Fruit fly (Drosophila melanogaster) whole organism, wandering third instar larva: ENCODE results near the gene CG16903.

ENCODE experiments used
- CrebA ChIP-seq: fragments of 200-800 bp; sonication (Bioruptor generic); optimal IDR thresholded peaks from 2 replicates; lab custom pipeline; 2016; ENCODE audit warnings: missing biosample characterization, mild to moderate bottlenecking, missing genetic modification characterization, borderline replicate concordance
- Dfd ChIP-seq: fragments of >200 bp; optimal IDR thresholded peaks from 2 replicates; lab custom pipeline; 2017; ENCODE audit warnings: missing biosample characterization, missing genetic modification characterization
- Dif ChIP-seq: fragments of 200-275, 200-300 bp; sonication (Bioruptor generic); optimal IDR thresholded peaks from 2 replicates; lab custom pipeline; 2018; ENCODE audit warnings: missing biosample characterization, missing genetic modification characterization; ENCODE audit not compliant: partially characterized antibody
- GATAd ChIP-seq: sonication (Bioruptor generic); optimal IDR thresholded peaks from 2 replicates; lab custom pipeline; 2016; ENCODE audit warnings: missing biosample characterization, missing genetic modification characterization
- HLH106 ChIP-seq: fragments of 200-800 bp; optimal IDR thresholded peaks from 3 replicates; lab custom pipeline; 2019; ENCODE audit warnings: missing biosample characterization, mild to moderate bottlenecking, missing genetic modification characterization, moderate library complexity
- Hnf4 ChIP-seq: fragments of 200-800 bp; sonication (Bioruptor generic); optimal IDR thresholded peaks from 2 replicates; lab custom pipeline; 2016; ENCODE audit warnings: missing biosample characterization, mild to moderate bottlenecking, missing genetic modification characterization
- Hr78 ChIP-seq: fragments of >200 bp; optimal IDR thresholded peaks from 2 replicates; lab custom pipeline; 2017; ENCODE audit warnings: missing biosample characterization, missing genetic modification characterization
- Hr83 ChIP-seq: fragments of 200-300 bp; sonication (Bioruptor generic); optimal IDR thresholded peaks from 2 replicates; lab custom pipeline; 2016; ENCODE audit warnings: missing biosample characterization, mild to moderate bottlenecking, missing genetic modification characterization, moderate library complexity; ENCODE audit not compliant: poor library complexity, severe bottlenecking
- Mio ChIP-seq: sonication (Bioruptor generic); optimal IDR thresholded peaks from 2 replicates; lab custom pipeline; 2016; ENCODE audit warnings: missing biosample characterization, missing genetic modification characterization
- Myc ChIP-seq: fragments of >200 bp; optimal IDR thresholded peaks from 2 replicates; lab custom pipeline; 2017
- N ChIP-seq: fragments of >200 bp; optimal IDR thresholded peaks from 2 replicates; lab custom pipeline; 2018; ENCODE audit warnings: missing biosample characterization, missing external identifiers, missing genetic modification characterization
- OdsH ChIP-seq: fragments of 200-800 bp; sonication (Bioruptor generic); optimal IDR thresholded peaks from 2 replicates; lab custom pipeline; 2016; ENCODE audit warnings: missing biosample characterization, mild to moderate bottlenecking, missing genetic modification characterization
- Rel ChIP-seq, 2 experiments: fragments of 200-800 bp; sonication (Bioruptor generic) in 1 of 2; optimal IDR thresholded peaks; 2 replicates in 1 of 2; 3 replicates in 1 of 2; lab custom pipeline; 2016 to 2019; ENCODE audit warnings: mild to moderate bottlenecking in 2 of 2, missing biosample characterization in 2 of 2, missing genetic modification characterization in 2 of 2, moderate library complexity in 1 of 2
- Sp1 ChIP-seq: fragments of 200-800 bp; sonication (Bioruptor generic); optimal IDR thresholded peaks from 3 replicates; lab custom pipeline; 2019; ENCODE audit warnings: missing biosample characterization, mild to moderate bottlenecking, missing genetic modification characterization, moderate library complexity
- Vsx2 ChIP-seq: fragments of 200-300, 225-300 bp; sonication (Bioruptor generic); optimal IDR thresholded peaks from 2 replicates; lab custom pipeline; 2018; ENCODE audit warnings: missing biosample characterization, missing genetic modification characterization; ENCODE audit not compliant: partially characterized antibody
- brk ChIP-seq: fragments of 200-800 bp; sonication (Bioruptor generic); optimal IDR thresholded peaks from 2 replicates; lab custom pipeline; 2016; ENCODE audit warnings: missing biosample characterization, mild to moderate bottlenecking, missing genetic modification characterization
- dmrt93B ChIP-seq: fragments of 200-800 bp; sonication (Bioruptor generic); optimal IDR thresholded peaks from 2 replicates; lab custom pipeline; 2018; ENCODE audit warnings: missing biosample characterization, mild to moderate bottlenecking, missing genetic modification characterization
- dsf ChIP-seq: sonication (Bioruptor generic); optimal IDR thresholded peaks from 2 replicates; lab custom pipeline; 2016; ENCODE audit warnings: missing biosample characterization, missing genetic modification characterization, borderline replicate concordance
- ey ChIP-seq: fragments of 200-800 bp; sonication (Bioruptor generic); optimal IDR thresholded peaks from 2 replicates; lab custom pipeline; 2016; ENCODE audit warnings: missing biosample characterization, missing genetic modification characterization
- fru ChIP-seq: fragments of 200-800 bp; sonication (Bioruptor generic); optimal IDR thresholded peaks from 3 replicates; lab custom pipeline; 2016; ENCODE audit warnings: missing biosample characterization, mild to moderate bottlenecking, missing genetic modification characterization
- h ChIP-seq: fragments of 200-800 bp; sonication (Bioruptor generic); optimal IDR thresholded peaks from 3 replicates; lab custom pipeline; 2016; ENCODE audit warnings: missing biosample characterization, mild to moderate bottlenecking, missing genetic modification characterization
- lola ChIP-seq: fragments of >200 bp; optimal IDR thresholded peaks from 2 replicates; lab custom pipeline; 2017; ENCODE audit warnings: missing biosample characterization, missing genetic modification characterization
- pan ChIP-seq: fragments of >200 bp; optimal IDR thresholded peaks from 2 replicates; lab custom pipeline; 2017
- psq ChIP-seq: fragments of 200-800 bp; sonication (Bioruptor generic); optimal IDR thresholded peaks from 3 replicates; lab custom pipeline; 2017; ENCODE audit warnings: missing biosample characterization, mild to moderate bottlenecking, missing genetic modification characterization, moderate library complexity
- rgr ChIP-seq: fragments of 200-800 bp; sonication (Bioruptor generic); optimal IDR thresholded peaks from 3 replicates; lab custom pipeline; 2016; ENCODE audit warnings: missing biosample characterization, mild to moderate bottlenecking, missing genetic modification characterization
- sage ChIP-seq: fragments of 200-800 bp; sonication (Bioruptor generic); optimal IDR thresholded peaks from 2 replicates; lab custom pipeline; 2016; ENCODE audit warnings: missing biosample characterization, mild to moderate bottlenecking, missing genetic modification characterization
- tai ChIP-seq: sonication (Bioruptor generic); optimal IDR thresholded peaks from 2 replicates; lab custom pipeline; 2016; ENCODE audit warnings: missing biosample characterization, missing genetic modification characterization
- usp ChIP-seq: fragments of >200 bp; optimal IDR thresholded peaks from 2 replicates; lab custom pipeline; 2017; ENCODE audit warnings: missing biosample characterization, missing genetic modification characterization
- woc ChIP-seq: sonication (Bioruptor generic); optimal IDR thresholded peaks from 2 replicates; lab custom pipeline; 2016; ENCODE audit warnings: missing biosample characterization, mild to moderate bottlenecking, missing genetic modification characterization

The CG16903 gene

DNA sequence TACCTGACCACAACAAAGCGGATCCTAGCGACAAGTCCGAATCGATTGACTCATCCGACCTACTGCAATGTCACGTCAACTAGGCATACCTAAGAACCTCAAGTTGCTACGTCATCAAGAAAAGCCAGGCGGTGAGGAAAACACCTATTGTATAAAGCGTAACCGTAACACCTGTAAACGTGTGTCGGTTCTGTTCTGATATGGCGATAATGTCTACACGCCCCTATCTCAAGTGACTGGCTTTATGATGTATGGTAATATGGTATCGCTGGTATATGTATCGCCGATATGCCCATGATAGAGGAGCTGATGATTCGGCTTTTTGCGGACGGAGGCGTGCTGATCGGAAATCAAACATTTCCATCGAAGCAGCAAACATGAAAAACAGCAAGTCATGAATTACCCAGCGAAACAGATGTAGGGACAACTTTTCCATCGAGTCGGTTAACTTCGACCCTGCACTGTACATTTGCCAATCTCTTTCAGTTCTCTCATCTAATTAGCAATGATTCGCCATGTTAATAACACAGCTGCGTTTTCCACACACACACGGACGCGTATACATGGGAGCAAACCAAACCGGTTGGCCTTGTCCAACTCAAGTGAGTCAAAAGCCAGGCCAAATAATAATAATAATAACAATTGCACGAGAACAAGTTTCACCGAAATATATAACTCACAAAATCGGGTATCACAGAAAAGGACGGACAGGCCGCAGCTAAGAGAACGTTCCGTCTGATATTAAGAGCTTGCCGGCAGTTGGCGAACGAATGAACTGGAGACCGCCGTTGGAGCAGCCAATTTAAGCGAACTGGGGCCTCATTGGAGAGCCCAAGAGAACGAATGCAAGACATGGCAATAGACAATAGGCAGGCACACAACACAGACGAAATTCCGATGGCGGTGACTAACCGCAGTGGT, 10.2 kb downstream of the CG16903 start:
- TF ChIP-seq Hr83 (GFP tag; lab: Kevin White, UChicago) (no peak), Rel (GFP tag; optimal IDR thresholded peaks at IDR 0.05; lab: Kevin White, UChicago) (peak; percentile 17), Rel (tag; optimal IDR thresholded peaks at IDR 0.05; lab: Kevin White, UChicago) (no peak), Hnf4 (GFP tag; lab: Kevin White, UChicago) (no peak), Dif (no peak), Myc (lab: Kevin White, UChicago) (no peak)

DNA sequence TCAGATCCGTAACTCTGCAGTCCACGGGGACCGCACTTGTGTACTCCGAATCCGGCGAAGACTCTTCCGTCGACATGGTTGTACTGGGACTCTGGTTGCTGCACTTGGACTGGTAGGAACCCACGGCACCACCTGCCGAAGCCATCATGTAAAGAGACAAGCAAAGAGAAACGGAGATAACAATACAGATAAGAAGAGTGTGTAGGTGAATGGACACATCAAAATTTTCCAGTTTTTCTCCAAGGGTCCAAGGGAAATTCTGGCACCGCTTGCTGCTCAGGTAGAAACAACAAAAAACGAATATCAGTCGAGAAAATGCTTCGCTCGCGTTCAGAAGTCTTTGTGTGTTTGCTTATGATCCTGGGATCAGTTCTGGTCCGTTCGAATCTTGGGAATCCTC, 11.9 kb downstream of the CG16903 start, which contains the start of gene CG4194:
Gene CG4194 (plus strand): TSS at position 301 of the 400 bp plus-strand sequence.
- TF ChIP-seq pan (no peak), Dfd (GFP tag; lab: Kevin White, UChicago) (no peak), N (no peak), tai (GFP tag; lab: Kevin White, UChicago) (no peak), brk (GFP tag; lab: Kevin White, UChicago) (no peak), HLH106 (no peak), h (GFP tag; lab: Kevin White, UChicago) (no peak)
- TF ChIP-seq, all 38 proteins: peak for 0

DNA sequence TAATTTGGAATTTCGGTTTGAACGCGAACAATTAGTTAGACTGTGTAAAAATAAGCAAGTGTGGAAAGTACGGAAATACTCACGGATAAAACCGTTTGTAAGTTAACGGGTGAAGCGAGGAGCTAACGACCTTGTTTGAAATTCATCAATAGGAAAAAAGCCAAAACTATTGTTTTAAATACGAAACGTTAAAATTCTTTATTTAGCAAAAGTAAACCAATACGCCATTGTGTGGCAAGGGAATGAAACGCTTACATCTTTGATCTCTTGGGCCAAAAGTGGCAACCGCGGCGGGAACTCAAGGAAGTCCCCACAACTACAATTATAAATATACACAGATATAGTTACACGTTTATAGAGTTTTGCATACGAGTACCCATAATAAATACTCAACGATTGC, 13.9 kb downstream of the CG16903 start, which contains the start of gene CG14054:
Gene CG14054 (minus strand): TSS at position 101 of the 400 bp plus-strand sequence.
- no peak for TF ChIP-seq brk (GFP tag; lab: Kevin White, UChicago)
- TF ChIP-seq OdsH (GFP tag; lab: Kevin White, UChicago): no peak
- TF ChIP-seq Sp1: no peak
- TF ChIP-seq rgr (GFP tag; lab: Kevin White, UChicago): no peak
- TF ChIP-seq Vsx2 (GFP tag; lab: Kevin White, UChicago): no peak
- no peak for TF ChIP-seq h (GFP tag; lab: Kevin White, UChicago)
- TF ChIP-seq Hr78 (GFP tag; lab: Kevin White, UChicago): no peak
- no peak for TF ChIP-seq fru
- TF ChIP-seq Mio (GFP tag; lab: Kevin White, UChicago): no peak
- TF ChIP-seq sage: no peak

dm6 chrX:2065073-2065472, 15.1 kb downstream of the CG16903 start, which contains the start of gene CG4281:
Gene CG4281, minus strand, starts transcription at chrX:2065142.
- TF ChIP-seq woc (GFP tag; lab: Kevin White, UChicago) (peak; percentile 58), Rel (GFP tag; optimal IDR thresholded peaks at IDR 0.05; lab: Kevin White, UChicago) (no peak), Rel (tag; optimal IDR thresholded peaks at IDR 0.05; lab: Kevin White, UChicago) (no peak), Hr78 (GFP tag; lab: Kevin White, UChicago) (no peak), h (GFP tag; lab: Kevin White, UChicago) (peak; percentile 29), Dfd (GFP tag; lab: Kevin White, UChicago) (no peak), psq (no peak), dmrt93B (GFP tag; lab: Kevin White, UChicago) (no peak), sage (no peak), ey (GFP tag; lab: Kevin White, UChicago) (no peak), Sp1 (peak; percentile 6), OdsH (GFP tag; lab: Kevin White, UChicago) (no peak), fru (peak; percentile 2), dsf (no peak), usp (GFP tag; lab: Kevin White, UChicago) (no peak), Myc (lab: Kevin White, UChicago) (peak; percentile 83)

DNA sequence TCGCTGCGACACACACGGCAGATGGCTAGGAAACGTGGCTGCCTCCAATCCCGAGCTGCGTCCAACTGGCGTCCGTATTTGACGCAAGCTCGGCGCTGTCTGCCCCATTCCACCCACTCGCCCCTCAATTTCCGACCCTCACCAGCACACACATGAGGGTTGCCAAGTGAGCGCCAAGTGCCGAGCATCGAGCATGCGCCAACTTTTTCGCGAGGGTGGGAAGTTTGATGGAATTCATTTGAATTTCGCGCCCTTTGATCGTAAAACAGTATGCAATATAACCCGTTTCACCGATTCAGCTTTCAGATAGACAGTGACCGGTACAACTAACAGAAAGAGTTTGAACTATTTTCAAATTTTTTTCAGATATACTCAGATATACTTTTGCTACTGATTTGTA, 18.4 kb downstream of the CG16903 start, which contains the start of gene Sik2:
Gene Sik2 (minus strand): TSS at position 67 of the 400 bp plus-strand sequence.
- TF ChIP-seq pan (no peak), CrebA (GFP tag; lab: Kevin White, UChicago) (no peak), dsf (no peak), GATAd (GFP tag; lab: Kevin White, UChicago) (no peak), lola (no peak), Hr83 (GFP tag; lab: Kevin White, UChicago) (no peak), N (no peak), Sp1 (no peak), woc (GFP tag; lab: Kevin White, UChicago) (no peak)
